Fruit fly (Drosophila melanogaster) whole organism, embryonic: ENCODE measurements around the gene CG4658.

Experiments used
- Antp ChIP-seq: fragments of 200-800 bp; sonication (Bioruptor generic); optimal IDR thresholded peaks from 3 replicates; lab custom pipeline; 2016; ENCODE audit warnings: missing biosample characterization, missing genetic modification characterization
- Atf-2 ChIP-seq: fragments of 200-800 bp; sonication (Bioruptor generic); optimal IDR thresholded peaks from 2 replicates; lab custom pipeline; 2016; ENCODE audit warnings: missing biosample characterization, missing genetic modification characterization
- B-H2 ChIP-seq: fragments of 200-800 bp; sonication (Bioruptor generic); optimal IDR thresholded peaks from 2 replicates; lab custom pipeline; 2018; ENCODE audit warnings: missing biosample characterization, mild to moderate bottlenecking, missing genetic modification characterization
- Blimp-1 ChIP-seq: fragments of 200-800 bp; sonication (Bioruptor generic); optimal IDR thresholded peaks from 3 replicates; lab custom pipeline; 2018; ENCODE audit warnings: missing biosample characterization, missing genetic modification characterization, mild to moderate bottlenecking, moderate library complexity, missing genetic modification reagents
- CG1024 ChIP-seq: fragments of 200-800 bp; sonication (Bioruptor generic); IDR thresholded peaks from 2 replicates; pipeline ENCODE4 v1.3.6; 2022; ENCODE audit warnings: missing biosample characterization, missing genetic modification characterization
- CG12104 ChIP-seq: fragments of 200-800 bp; sonication (Bioruptor generic); optimal IDR thresholded peaks from 3 replicates; lab custom pipeline; 2016; ENCODE audit warnings: missing biosample characterization, missing genetic modification characterization
- CG15073 ChIP-seq: fragments of 200-800 bp; sonication (Bioruptor generic); optimal IDR thresholded peaks from 2 replicates; lab custom pipeline; 2016; ENCODE audit warnings: missing biosample characterization, missing genetic modification characterization
- CG1529 ChIP-seq: fragments of 200-800 bp; sonication (Bioruptor generic); optimal IDR thresholded peaks from 3 replicates; lab custom pipeline; 2018; ENCODE audit warnings: missing biosample characterization, missing genetic modification characterization
- CG18011 ChIP-seq: fragments of 200-800 bp; sonication (Bioruptor generic); optimal IDR thresholded peaks from 2 replicates; lab custom pipeline; 2017; ENCODE audit warnings: missing biosample characterization, missing genetic modification characterization, mild to moderate bottlenecking, moderate library complexity, missing genotype
- CG18262 ChIP-seq: fragments of 200-800 bp; optimal IDR thresholded peaks from 3 replicates; lab custom pipeline; 2019; ENCODE audit warnings: missing biosample characterization, mild to moderate bottlenecking, missing genetic modification characterization, moderate library complexity
- CG2120 ChIP-seq: fragments of 200-800 bp; sonication (Bioruptor generic); optimal IDR thresholded peaks from 3 replicates; lab custom pipeline; 2016; ENCODE audit warnings: missing biosample characterization, missing genetic modification characterization
- CG2129 ChIP-seq: fragments of 200-800 bp; sonication (Bioruptor generic); IDR thresholded peaks from 2 replicates; pipeline ENCODE4 v1.3.6; 2022; ENCODE audit warnings: missing biosample characterization, missing genetic modification characterization; ENCODE audit not compliant: partially characterized antibody
- CG30020 ChIP-seq: fragments of 200-800 bp; optimal IDR thresholded peaks from 2 replicates; lab custom pipeline; 2019; ENCODE audit warnings: missing biosample characterization, mild to moderate bottlenecking, missing genetic modification characterization, moderate library complexity
- CG3065 ChIP-seq: fragments of 200-800 bp; sonication (Bioruptor generic); optimal IDR thresholded peaks from 2 replicates; lab custom pipeline; 2016; ENCODE audit warnings: missing biosample characterization, missing genetic modification characterization
- CG33557 ChIP-seq: fragments of 200-800 bp; sonication (Bioruptor generic); optimal IDR thresholded peaks from 2 replicates; lab custom pipeline; 2019; ENCODE audit warnings: missing biosample characterization, mild to moderate bottlenecking, missing genetic modification characterization, moderate library complexity
- CG5180 ChIP-seq: fragments of 200-800 bp; sonication (Bioruptor generic); optimal IDR thresholded peaks from 3 replicates; lab custom pipeline; 2017; ENCODE audit warnings: missing biosample characterization, missing genetic modification characterization, mild to moderate bottlenecking, moderate library complexity, missing genetic modification reagents
- CG6791 ChIP-seq: fragments of 200-800 bp; sonication (Bioruptor generic); IDR thresholded peaks from 3 replicates; pipeline ENCODE4 v1.3.6; 2022; ENCODE audit warnings: missing biosample characterization, missing genetic modification characterization; ENCODE audit not compliant: partially characterized antibody
- CG7987 ChIP-seq: fragments of 200-800 bp; sonication (Bioruptor generic); optimal IDR thresholded peaks from 2 replicates; lab custom pipeline; 2018; ENCODE audit warnings: missing biosample characterization, mild to moderate bottlenecking, missing genetic modification characterization, moderate library complexity
- CG8290 ChIP-seq, 3 experiments: fragments of 200-800 bp; sonication (Bioruptor generic); optimal IDR thresholded peaks; 2 replicates each; lab custom pipeline; 2016 to 2019; ENCODE audit warnings: missing biosample characterization in 3 of 3, missing genetic modification characterization in 3 of 3, mild to moderate bottlenecking in 2 of 3, moderate library complexity in 1 of 3
- CHES-1-like ChIP-seq: fragments of 200-800 bp; sonication (Bioruptor generic); optimal IDR thresholded peaks from 2 replicates; lab custom pipeline; 2016; ENCODE audit warnings: missing biosample characterization, missing genetic modification characterization
- D19B ChIP-seq: fragments of 200-800 bp; sonication (Bioruptor generic); optimal IDR thresholded peaks from 2 replicates; lab custom pipeline; 2017; ENCODE audit warnings: missing biosample characterization, mild to moderate bottlenecking, missing genetic modification characterization
- Fer3 ChIP-seq: fragments of 200-800 bp; sonication (Bioruptor generic); optimal IDR thresholded peaks from 2 replicates; lab custom pipeline; 2018; ENCODE audit warnings: missing biosample characterization, mild to moderate bottlenecking, missing genetic modification characterization, moderate library complexity
- HmgZ ChIP-seq: fragments of 200-800 bp; sonication (Bioruptor generic); optimal IDR thresholded peaks from 2 replicates; lab custom pipeline; 2018; ENCODE audit warnings: missing biosample characterization, mild to moderate bottlenecking, missing genetic modification characterization
- Mad ChIP-seq: fragments of 200-800 bp; sonication (Bioruptor generic); optimal IDR thresholded peaks from 2 replicates; lab custom pipeline; 2016; ENCODE audit warnings: missing biosample characterization, missing genetic modification characterization
- Max ChIP-seq: fragments of 200-800 bp; sonication (Bioruptor generic); optimal IDR thresholded peaks from 2 replicates; lab custom pipeline; 2016; ENCODE audit warnings: missing biosample characterization, mild to moderate bottlenecking, missing genetic modification characterization
- Mes4 ChIP-seq: fragments of 200-800 bp; sonication (Bioruptor generic); optimal IDR thresholded peaks from 2 replicates; lab custom pipeline; 2016; ENCODE audit warnings: missing biosample characterization, missing genetic modification characterization
- Taf1 ChIP-seq: fragments of 200-800 bp; sonication (Bioruptor generic); IDR thresholded peaks from 2 replicates; pipeline ENCODE4 v1.3.6; 2022; ENCODE audit warnings: missing biosample characterization, missing genetic modification characterization
- Trl ChIP-seq, 3 experiments: fragments of >200 bp in 2 of 3; fragments of 200-800 bp in 1 of 3; sonication (Bioruptor generic) in 1 of 3; optimal IDR thresholded peaks; 2 replicates in 1 of 3; 3 replicates in 2 of 3; lab custom pipeline; 2016 to 2017; ENCODE audit warnings: missing biosample characterization in 1 of 3, missing genetic modification characterization in 1 of 3
- Xrp1 ChIP-seq: fragments of 200-800 bp; sonication (Bioruptor generic); IDR thresholded peaks from 2 replicates; pipeline ENCODE4 v1.3.6; 2022; ENCODE audit warnings: missing biosample characterization, missing genetic modification characterization
- bowl ChIP-seq: fragments of 200-800 bp; sonication (Bioruptor generic); IDR thresholded peaks from 2 replicates; pipeline ENCODE4 v1.3.6; 2022; ENCODE audit warnings: missing biosample characterization, missing genetic modification characterization
- bsh ChIP-seq, 2 experiments: fragments of 200-800 bp; sonication (Bioruptor generic); optimal IDR thresholded peaks; 2 replicates each; lab custom pipeline; 2017 to 2018; ENCODE audit warnings: mild to moderate bottlenecking in 2 of 2, missing biosample characterization in 2 of 2, missing genetic modification characterization in 2 of 2, moderate library complexity in 1 of 2
- ewg ChIP-seq: fragments of 200-800 bp; sonication (Bioruptor generic); optimal IDR thresholded peaks from 3 replicates; lab custom pipeline; 2017; ENCODE audit warnings: mild to moderate bottlenecking, missing biosample characterization, missing genetic modification reagents, missing genetic modification characterization
- exex ChIP-seq: fragments of 200-800 bp; sonication (Bioruptor generic); optimal IDR thresholded peaks from 4 replicates; lab custom pipeline; 2018; ENCODE audit warnings: missing biosample characterization, mild to moderate bottlenecking, missing genetic modification characterization, moderate library complexity
- fd96Cb ChIP-seq: fragments of 200-800 bp; sonication (Bioruptor generic); optimal IDR thresholded peaks from 2 replicates; lab custom pipeline; 2018; ENCODE audit warnings: missing biosample characterization, mild to moderate bottlenecking, missing genetic modification characterization, moderate library complexity
- fru ChIP-seq: fragments of >200 bp; optimal IDR thresholded peaks from 2 replicates; lab custom pipeline; 2017
- insv ChIP-seq, 2 experiments: fragments of 200-800 bp; sonication (Bioruptor generic); optimal IDR thresholded peaks; 3 replicates each; lab custom pipeline; 2016 to 2018; ENCODE audit warnings: missing biosample characterization in 2 of 2, missing genetic modification characterization in 2 of 2
- odd ChIP-seq: fragments of 200-800 bp; sonication (Bioruptor generic); optimal IDR thresholded peaks from 2 replicates; lab custom pipeline; 2017; ENCODE audit warnings: missing biosample characterization, mild to moderate bottlenecking, missing genetic modification characterization
- psq ChIP-seq: fragments of 200-800 bp; sonication (Bioruptor generic); optimal IDR thresholded peaks from 2 replicates; lab custom pipeline; 2017; ENCODE audit warnings: missing biosample characterization, missing genetic modification characterization
- rib ChIP-seq: fragments of 200-800 bp; sonication (Bioruptor generic); IDR thresholded peaks from 2 replicates; pipeline ENCODE4 v1.3.6; 2022; ENCODE audit warnings: missing biosample characterization, missing genetic modification characterization
- sc ChIP-seq, 3 experiments: fragments of >200 bp in 2 of 3; fragments of 200-800 bp in 1 of 3; sonication (Bioruptor generic) in 1 of 3; optimal IDR thresholded peaks; 2 replicates in 2 of 3; 3 replicates in 1 of 3; lab custom pipeline; 2017; ENCODE audit warnings: mild to moderate bottlenecking in 1 of 3, missing biosample characterization in 1 of 3, missing genetic modification characterization in 1 of 3, missing genetic modification reagents in 1 of 3
- sens-2 ChIP-seq: fragments of 200-800 bp; sonication (Bioruptor generic); IDR thresholded peaks from 2 replicates; pipeline ENCODE4 v1.3.6; 2022; ENCODE audit warnings: missing biosample characterization, missing genetic modification characterization
- stc ChIP-seq: fragments of 200-800 bp; sonication (Bioruptor generic); IDR thresholded peaks from 2 replicates; pipeline ENCODE4 v1.3.6; 2022; ENCODE audit warnings: missing biosample characterization, missing genetic modification characterization
- tll ChIP-seq, 2 experiments: fragments of 200-800 bp in 1 of 2; fragments of >200 bp in 1 of 2; sonication (Bioruptor generic) in 1 of 2; optimal IDR thresholded peaks; 2 replicates each; lab custom pipeline; 2017 to 2019; ENCODE audit warnings: missing biosample characterization in 2 of 2, missing genetic modification characterization in 2 of 2, mild to moderate bottlenecking in 1 of 2, moderate library complexity in 1 of 2
- vnd ChIP-seq: fragments of 200-800 bp; sonication (Bioruptor generic); IDR thresholded peaks from 3 replicates; pipeline ENCODE4 v1.3.6; 2022; ENCODE audit warnings: missing biosample characterization, missing genetic modification characterization; ENCODE audit not compliant: partially characterized antibody
- wdn ChIP-seq: fragments of 200-800 bp; sonication (Bioruptor generic); IDR thresholded peaks from 2 replicates; pipeline ENCODE4 v1.3.6; 2022; ENCODE audit warnings: missing biosample characterization, missing genetic modification characterization
- wor ChIP-seq: fragments of 200-800 bp; sonication (Bioruptor generic); IDR thresholded peaks from 2 replicates; pipeline ENCODE4 v1.3.6; 2022; ENCODE audit warnings: missing biosample characterization, missing genetic modification characterization

Gene CG4658

dm6 chr2L:9918020-9918959 lies 38.6 kb upstream of the CG4658 start, which contains the start of the genes CG5885 and CG4598 (continued):
- TF ChIP-seq CG30020 (tag; lab: Kevin White, UChicago), result peak; percentile 54
- TF ChIP-seq CHES-1-like (GFP tag; lab: Kevin White, UChicago), result no peak
- peak; percentile 48 for TF ChIP-seq CG5180
- TF ChIP-seq CG33557, result peak; percentile 48
- peak; percentile 11 for TF ChIP-seq CG18011 (GFP tag; lab: Kevin White, UChicago)
- TF ChIP-seq bsh (GFP tag; optimal IDR thresholded peaks at IDR 0.05; lab: Kevin White, UChicago), result peak; percentile 66 to 74
- TF ChIP-seq B-H2, result peak; percentile 50
- peak; percentile 46 for TF ChIP-seq CG8290 (GFP tag; optimal IDR thresholded peaks at IDR 0.05; lab: Kevin White, UChicago)
- TF ChIP-seq CG8290 (tag; optimal IDR thresholded peaks at IDR 0.05; lab: Kevin White, UChicago), result peak in 1 of 2 experiments; percentile 76
- TF ChIP-seq insv (GFP tag; optimal IDR thresholded peaks at IDR 0.05; lab: Kevin White, UChicago), result peak in 1 of 2 experiments; percentile 82
- no peak for TF ChIP-seq CG3065 (GFP tag; lab: Kevin White, UChicago)
- no peak for TF ChIP-seq fru (lab: Kevin White, UChicago)
- peak; percentile 48 for TF ChIP-seq fd96Cb
- peak; percentile 78 for TF ChIP-seq CG6791
- no peak for TF ChIP-seq Atf-2 (GFP tag; lab: Kevin White, UChicago)
- TF ChIP-seq Mad, result peak; percentile 6
- no peak for TF ChIP-seq CG7987 (GFP tag; lab: Kevin White, UChicago)
- TF ChIP-seq Xrp1 (GFP tag; lab: Robert Waterston, UW), result peak; percentile 58
- TF ChIP-seq CG1529 (GFP tag; lab: Kevin White, UChicago), result peak; percentile 49
- TF ChIP-seq CG12104 (GFP tag; lab: Kevin White, UChicago), result peak; percentile 45
- peak; percentile 46 for TF ChIP-seq Blimp-1 (GFP tag; lab: Kevin White, UChicago)
- peak; percentile 72 for TF ChIP-seq vnd (GFP tag; lab: Robert Waterston, UW)
- TF ChIP-seq Trl (optimal IDR thresholded peaks at IDR 0.05; lab: Kevin White, UChicago), result no peak
- TF ChIP-seq Trl (GFP tag; optimal IDR thresholded peaks at IDR 0.05; lab: Kevin White, UChicago), result peak; percentile 21
- peak; percentile 51 for TF ChIP-seq stc
- 0 out of 2 replicates have a peak, but pooled peaks have one; percentile 37 for TF ChIP-seq CG2129 (GFP tag; lab: Robert Waterston, UW)
- no peak for TF ChIP-seq CG15073 (GFP tag; lab: Kevin White, UChicago)
- TF ChIP-seq psq, result peak; percentile 42
- no peak for TF ChIP-seq bowl
- peak; percentile 42 for TF ChIP-seq CG1024 (GFP tag; lab: Robert Waterston, UW)
- peak; percentile 72; the same call in 1 of the 2 replicates for TF ChIP-seq sens-2 (GFP tag; lab: Robert Waterston, UW)
- peak; percentile 55; the same call in 1 of the 2 replicates for TF ChIP-seq Taf1 (GFP tag; lab: Robert Waterston, UW)
- TF ChIP-seq Antp (GFP tag; lab: Kevin White, UChicago), result peak; percentile 59
- peak; percentile 70 for TF ChIP-seq CG18262 (tag; lab: Kevin White, UChicago)
- TF ChIP-seq rib, result 0 out of 2 replicates have a peak, but pooled peaks have one; percentile 34
- peak; percentile 56 for TF ChIP-seq odd (GFP tag; lab: Kevin White, UChicago)
- TF ChIP-seq Fer3 (tag; lab: Kevin White, UChicago), result peak; percentile 59
- 0 out of 2 replicates have a peak, but pooled peaks have one; percentile 19 for TF ChIP-seq wor (GFP tag; lab: Robert Waterston, UW)
- no peak for TF ChIP-seq Mes4 (GFP tag; lab: Kevin White, UChicago)
- TF ChIP-seq Max (GFP tag; lab: Kevin White, UChicago), result no peak
- no peak for TF ChIP-seq tll (GFP tag; optimal IDR thresholded peaks at IDR 0.05; lab: Kevin White, UChicago)
- no peak for TF ChIP-seq sc (optimal IDR thresholded peaks at IDR 0.05; lab: Kevin White, UChicago)
- peak; percentile 28 for TF ChIP-seq sc (GFP tag; optimal IDR thresholded peaks at IDR 0.05; lab: Kevin White, UChicago)
- TF ChIP-seq CG2120 (GFP tag; lab: Kevin White, UChicago), result peak; percentile 76
- TF ChIP-seq exex, result peak; percentile 44
- peak; percentile 6 for TF ChIP-seq ewg (GFP tag; lab: Kevin White, UChicago)
- peak; percentile 13 for TF ChIP-seq D19B (GFP tag; lab: Kevin White, UChicago)
- TF ChIP-seq HmgZ (tag; lab: Kevin White, UChicago), result peak; percentile 55
- no peak for TF ChIP-seq wdn (GFP tag; lab: Robert Waterston, UW)
